Fruit fly (Drosophila melanogaster): ENCODE measurements around the gene msd1.

msd1 gene

DNA sequence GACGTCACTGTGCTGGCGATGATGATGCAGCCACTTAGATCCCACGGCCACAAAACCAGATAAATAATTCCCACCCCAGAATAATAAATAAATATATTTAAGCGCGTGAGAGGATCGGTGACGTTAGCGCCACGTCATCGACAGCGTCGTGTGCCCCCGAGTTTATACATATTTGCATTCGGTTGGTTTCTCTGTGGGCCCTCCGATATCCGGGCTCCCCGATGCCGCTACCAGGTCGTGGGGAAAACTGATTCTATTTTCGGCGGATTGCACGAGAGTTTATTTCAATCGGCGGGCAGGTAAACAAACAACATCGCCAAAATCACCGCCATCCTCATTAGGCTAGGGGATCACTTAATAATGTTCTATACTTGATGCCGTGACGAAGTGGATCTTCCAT is 22.7 kb downstream of the msd1 start:
- TF ChIP-seq psq (optimal IDR thresholded peaks at IDR 0.05), result no peak
- no peak for TF ChIP-seq ttk (optimal IDR thresholded peaks at IDR 0.05)
- TF ChIP-seq Myc (optimal IDR thresholded peaks at IDR 0.05), result no peak

DNA sequence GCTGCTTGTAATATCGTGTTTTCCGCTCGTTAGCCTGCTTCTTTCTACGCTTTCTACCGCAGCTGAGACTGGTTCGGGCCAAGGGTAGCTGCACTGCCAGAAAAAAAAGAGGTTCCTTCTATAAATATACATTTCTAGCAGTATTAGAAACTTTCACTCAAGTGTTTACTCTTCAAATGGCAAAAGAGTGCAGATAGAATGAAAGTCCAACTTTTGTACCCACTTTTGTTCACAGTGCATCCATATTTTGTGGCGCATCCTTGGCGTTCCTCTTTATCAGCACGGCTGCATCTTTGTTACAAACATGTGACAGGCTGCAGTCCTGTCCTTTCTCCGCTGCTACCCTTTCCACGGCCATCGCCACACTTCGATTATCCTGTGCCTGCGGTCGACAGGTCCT is 26.8 kb downstream of the msd1 start:
- TF ChIP-seq Sin3A (optimal IDR thresholded peaks at IDR 0.05), result no peak
- TF ChIP-seq h (optimal IDR thresholded peaks at IDR 0.05), result no peak
- no peak for TF ChIP-seq ttk (optimal IDR thresholded peaks at IDR 0.05)

DNA sequence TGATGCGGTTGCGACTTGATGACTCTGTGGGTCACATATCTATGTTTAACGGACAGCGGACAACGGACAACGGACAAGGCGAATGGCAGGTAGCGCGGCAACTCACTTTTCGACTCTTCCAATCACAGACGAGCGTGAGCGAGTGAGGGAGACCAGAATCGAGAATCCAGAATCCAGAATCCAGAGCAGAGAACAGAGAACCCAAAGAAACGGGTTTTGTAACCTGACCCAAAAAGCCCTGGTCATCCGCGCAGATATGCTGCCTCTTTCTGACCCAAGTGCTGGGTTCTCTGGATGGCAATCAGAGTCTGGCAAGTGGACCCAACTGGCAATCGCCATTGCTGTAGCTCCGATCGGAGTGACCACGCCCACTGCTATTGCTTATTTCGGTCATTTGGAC is 32.8 kb downstream of the msd1 start:
- TF ChIP-seq psq (optimal IDR thresholded peaks at IDR 0.05) (no peak), h (optimal IDR thresholded peaks at IDR 0.05) (no peak), insv (optimal IDR thresholded peaks at IDR 0.05) (no peak), ttk (optimal IDR thresholded peaks at IDR 0.05) (no peak), Myc (optimal IDR thresholded peaks at IDR 0.05) (no peak), Sin3A (optimal IDR thresholded peaks at IDR 0.05) (no peak)

DNA sequence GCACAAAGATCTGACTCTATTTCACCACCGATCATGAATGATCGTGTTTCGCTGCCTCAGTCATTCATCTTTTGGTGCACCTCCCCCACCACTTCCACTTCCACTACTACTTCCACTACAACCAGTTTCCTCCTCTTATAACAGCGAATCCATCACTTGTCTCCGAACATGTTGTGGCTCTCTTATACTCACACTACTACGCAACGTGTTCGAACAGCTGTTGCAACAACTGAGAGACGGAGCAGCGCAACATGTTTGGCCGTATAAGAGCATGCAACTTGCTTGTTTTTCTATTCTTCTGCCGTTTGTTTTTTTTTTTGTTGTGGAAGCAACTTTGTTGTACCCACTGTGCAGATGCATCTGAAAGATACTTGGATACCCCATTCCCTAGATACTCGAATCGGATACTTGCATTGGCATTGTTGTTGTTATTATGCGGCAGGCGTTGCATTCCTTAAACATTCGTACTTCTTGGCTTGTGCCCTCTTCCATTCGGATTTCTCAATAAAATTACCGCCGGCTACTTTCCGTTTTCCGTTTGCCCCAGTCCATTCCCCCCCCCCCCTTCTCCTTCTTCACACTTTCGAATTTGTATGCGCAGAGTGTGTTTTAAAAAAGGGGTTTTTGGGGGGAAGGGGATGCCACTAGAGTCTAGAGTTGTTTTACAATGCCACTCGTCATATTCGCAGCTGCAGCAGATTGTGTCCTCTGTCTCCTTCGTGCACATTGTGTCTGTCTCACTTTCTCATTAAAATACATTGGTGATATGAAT is 35.5 kb downstream of the msd1 start:
- TF ChIP-seq h (optimal IDR thresholded peaks at IDR 0.05) (no peak), insv (optimal IDR thresholded peaks at IDR 0.05) (no peak), Myc (optimal IDR thresholded peaks at IDR 0.05) (no peak), ttk (optimal IDR thresholded peaks at IDR 0.05) (no peak), Sin3A (optimal IDR thresholded peaks at IDR 0.05) (no peak), psq (optimal IDR thresholded peaks at IDR 0.05) (no peak)

DNA sequence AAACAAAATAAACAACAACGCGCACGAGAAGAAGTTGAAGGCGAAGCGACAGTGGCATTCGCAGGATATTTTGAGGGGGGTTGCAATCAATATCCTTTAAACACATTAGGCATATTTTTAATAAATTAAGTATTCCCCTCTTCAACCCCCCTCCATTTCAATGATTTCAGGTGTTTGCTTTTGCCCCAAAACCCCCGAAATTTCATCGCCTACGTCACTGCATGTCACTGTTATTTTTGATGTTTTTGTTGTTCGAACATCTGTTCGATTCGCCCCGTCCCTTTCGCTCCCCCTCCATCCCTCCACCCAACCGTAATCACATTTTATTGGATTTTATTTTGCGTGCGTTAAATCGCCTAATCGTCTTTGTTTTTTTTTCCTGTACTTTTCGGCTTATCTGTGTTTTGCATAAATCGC is 36.7 kb downstream of the msd1 start:
- no peak for TF ChIP-seq insv (optimal IDR thresholded peaks at IDR 0.05)
- TF ChIP-seq Sin3A (optimal IDR thresholded peaks at IDR 0.05), result no peak
- TF ChIP-seq ttk (optimal IDR thresholded peaks at IDR 0.05), result no peak
- no peak for TF ChIP-seq psq (optimal IDR thresholded peaks at IDR 0.05)
- no peak for TF ChIP-seq Myc (optimal IDR thresholded peaks at IDR 0.05)

DNA sequence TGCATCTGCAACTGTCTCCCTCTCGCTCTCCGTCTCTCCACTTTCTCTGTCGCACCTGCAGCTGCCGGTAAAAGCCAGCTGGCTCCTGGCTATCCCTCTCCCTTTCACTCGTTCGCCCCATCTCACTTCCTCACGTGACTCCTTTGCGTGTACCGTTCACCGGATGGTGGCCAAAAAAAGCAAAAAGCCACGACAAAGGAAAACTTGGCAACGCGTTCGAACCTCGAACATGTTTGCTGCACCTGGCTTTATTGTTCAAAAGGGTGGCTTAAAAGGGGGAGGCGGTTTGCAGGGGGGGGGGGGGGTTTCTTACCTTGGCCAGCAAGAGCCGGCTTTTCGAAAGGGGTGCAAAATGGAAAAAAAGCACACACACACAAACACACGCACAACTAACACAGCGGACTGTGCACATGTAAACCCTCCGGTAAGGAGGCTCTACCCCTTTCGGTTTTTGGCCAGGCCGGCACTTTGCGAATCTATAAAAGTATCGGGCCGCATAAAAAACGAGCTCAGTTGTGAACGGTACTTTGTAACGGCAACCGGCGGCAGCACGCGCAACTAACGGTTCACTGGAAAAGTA is 38.6 kb downstream of the msd1 start, which contains the start of gene ru:
TSS of gene ru (plus strand) at position 530 of the 580 bp plus-strand sequence.
- TF ChIP-seq psq (optimal IDR thresholded peaks at IDR 0.05), result no peak
- no peak for TF ChIP-seq ttk (optimal IDR thresholded peaks at IDR 0.05)
- TF ChIP-seq h (optimal IDR thresholded peaks at IDR 0.05), result no peak
- no peak for TF ChIP-seq Sin3A (optimal IDR thresholded peaks at IDR 0.05)
- TF ChIP-seq Myc (optimal IDR thresholded peaks at IDR 0.05), result no peak
- no peak for TF ChIP-seq insv (optimal IDR thresholded peaks at IDR 0.05)

DNA sequence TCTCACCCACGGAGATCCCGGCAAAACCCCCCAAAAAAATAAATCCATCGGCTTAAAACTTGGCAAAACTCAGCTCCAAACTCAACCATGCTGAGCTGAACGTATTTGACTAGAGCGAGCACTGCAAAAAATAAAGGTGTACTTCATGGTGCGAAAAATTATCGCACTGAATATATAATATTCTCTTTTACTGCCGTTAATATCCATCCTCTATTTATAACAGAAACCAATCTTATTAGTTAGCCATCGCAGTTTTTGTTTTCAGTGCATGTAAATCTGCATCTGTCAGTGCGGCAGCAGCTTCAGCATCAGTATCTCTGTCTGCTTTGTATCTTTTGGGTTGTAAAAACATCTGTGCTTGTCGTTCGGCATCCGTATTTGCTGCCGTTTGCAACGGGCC is 39.4 kb downstream of the msd1 start:
- TF ChIP-seq psq (optimal IDR thresholded peaks at IDR 0.05), result no peak
- no peak for TF ChIP-seq ttk (optimal IDR thresholded peaks at IDR 0.05)
- no peak for TF ChIP-seq h (optimal IDR thresholded peaks at IDR 0.05)
- TF ChIP-seq Sin3A (optimal IDR thresholded peaks at IDR 0.05), result no peak
- no peak for TF ChIP-seq insv (optimal IDR thresholded peaks at IDR 0.05)
- no peak for TF ChIP-seq Myc (optimal IDR thresholded peaks at IDR 0.05)

DNA sequence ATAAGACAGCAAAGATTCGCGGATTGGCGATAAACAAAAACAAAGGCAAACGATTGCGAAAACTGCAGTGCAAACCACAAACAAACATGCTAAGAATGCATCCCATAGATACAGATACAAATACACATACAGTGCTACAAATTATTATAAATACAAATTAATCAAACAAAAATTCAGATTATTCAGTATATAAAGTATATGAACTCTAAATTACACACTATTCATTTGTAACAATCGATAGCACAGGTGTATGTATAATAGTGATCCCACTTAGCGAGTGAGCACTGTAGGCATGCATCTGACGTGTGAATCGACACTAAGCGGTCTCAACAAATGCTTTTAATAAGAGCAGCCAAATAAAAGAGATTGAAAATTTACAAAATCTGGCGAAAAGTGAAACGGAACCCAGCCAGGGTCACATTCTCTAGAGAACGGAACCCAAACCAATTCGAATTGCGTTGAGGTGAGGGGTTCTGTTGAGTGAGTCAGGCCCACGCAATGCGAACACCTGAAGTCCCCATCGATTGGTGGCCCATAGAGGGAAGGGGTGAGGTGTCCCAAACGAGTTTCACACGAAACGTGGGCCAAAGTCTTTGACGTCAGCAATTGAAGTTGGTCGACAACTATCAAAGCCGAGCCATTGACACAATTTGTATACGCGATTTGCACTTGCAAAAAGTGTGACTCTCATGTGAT is 43.0 kb downstream of the msd1 start:
- TF ChIP-seq h (optimal IDR thresholded peaks at IDR 0.05), result no peak
- no peak for TF ChIP-seq Myc (optimal IDR thresholded peaks at IDR 0.05)
- no peak for TF ChIP-seq insv (optimal IDR thresholded peaks at IDR 0.05)
- no peak for TF ChIP-seq psq (optimal IDR thresholded peaks at IDR 0.05)
- TF ChIP-seq Sin3A (optimal IDR thresholded peaks at IDR 0.05), result no peak
- no peak for TF ChIP-seq ttk (optimal IDR thresholded peaks at IDR 0.05)

DNA sequence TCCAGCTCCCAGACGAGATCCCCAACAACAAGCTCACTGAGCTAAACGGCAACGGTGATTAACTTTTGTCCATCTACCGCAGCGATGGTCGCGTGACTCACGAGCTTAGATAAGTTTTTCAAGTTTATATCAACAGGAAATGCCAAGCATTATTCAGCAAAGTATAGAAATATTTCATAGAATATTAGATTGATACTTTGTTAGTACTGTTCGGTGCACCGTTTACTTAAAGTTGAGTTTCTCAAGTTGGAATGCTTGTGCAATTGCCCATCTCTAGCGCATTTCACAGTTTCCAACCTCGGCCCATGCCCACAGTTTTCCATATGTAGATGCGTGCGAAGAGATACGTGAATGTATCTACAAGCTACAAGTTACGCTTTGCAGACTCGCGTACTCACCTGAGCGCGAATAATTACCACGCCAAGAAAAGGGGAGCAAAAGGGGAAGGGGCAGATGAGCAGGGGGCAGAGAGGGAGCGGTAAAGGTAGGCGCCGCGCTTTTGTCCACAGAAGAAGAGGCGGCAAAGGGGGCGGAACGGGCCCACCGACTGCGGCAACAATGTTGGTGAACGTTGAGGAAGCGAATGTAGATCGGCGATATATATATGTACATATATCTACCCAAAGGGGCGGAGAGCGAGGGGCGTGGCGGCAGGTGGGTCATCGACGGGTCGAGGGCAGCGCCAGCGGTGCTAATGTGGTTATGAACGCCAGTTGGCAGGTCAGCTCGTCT is 44.6 kb downstream of the msd1 start:
- no peak for TF ChIP-seq Myc (optimal IDR thresholded peaks at IDR 0.05)
- no peak for TF ChIP-seq ttk (optimal IDR thresholded peaks at IDR 0.05)
- no peak for TF ChIP-seq insv (optimal IDR thresholded peaks at IDR 0.05)
- no peak for TF ChIP-seq h (optimal IDR thresholded peaks at IDR 0.05)
- TF ChIP-seq Sin3A (optimal IDR thresholded peaks at IDR 0.05), result no peak

DNA sequence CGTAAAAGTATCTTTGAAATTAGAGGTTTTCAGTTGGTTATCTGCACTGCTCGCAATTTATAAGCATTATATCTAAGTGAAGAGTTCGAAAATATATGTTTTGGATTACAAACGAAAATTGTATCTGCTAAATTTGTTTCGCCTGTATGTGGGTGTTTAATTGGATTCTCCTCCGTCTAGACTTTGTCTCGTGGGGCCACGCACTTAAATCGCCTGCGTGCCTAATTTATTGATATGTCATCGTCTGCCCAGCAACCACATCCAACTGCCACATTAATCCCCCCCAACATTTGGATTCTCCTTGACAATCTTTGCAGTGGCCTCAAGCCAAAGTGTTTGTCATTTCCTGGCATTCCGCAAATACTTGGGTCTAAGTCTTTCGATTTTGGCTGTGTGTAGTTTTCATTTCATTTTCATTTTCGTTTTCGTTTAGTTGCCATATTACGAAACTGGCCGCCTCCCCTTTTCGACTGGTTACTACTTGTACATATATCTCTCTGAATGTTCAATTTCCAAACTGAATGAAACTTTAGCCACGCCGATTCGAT is 46.6 kb downstream of the msd1 start:
- TF ChIP-seq h (optimal IDR thresholded peaks at IDR 0.05) (no peak), insv (optimal IDR thresholded peaks at IDR 0.05) (no peak), psq (optimal IDR thresholded peaks at IDR 0.05) (no peak), Myc (optimal IDR thresholded peaks at IDR 0.05) (no peak), ttk (optimal IDR thresholded peaks at IDR 0.05) (no peak), Sin3A (optimal IDR thresholded peaks at IDR 0.05) (no peak)

DNA sequence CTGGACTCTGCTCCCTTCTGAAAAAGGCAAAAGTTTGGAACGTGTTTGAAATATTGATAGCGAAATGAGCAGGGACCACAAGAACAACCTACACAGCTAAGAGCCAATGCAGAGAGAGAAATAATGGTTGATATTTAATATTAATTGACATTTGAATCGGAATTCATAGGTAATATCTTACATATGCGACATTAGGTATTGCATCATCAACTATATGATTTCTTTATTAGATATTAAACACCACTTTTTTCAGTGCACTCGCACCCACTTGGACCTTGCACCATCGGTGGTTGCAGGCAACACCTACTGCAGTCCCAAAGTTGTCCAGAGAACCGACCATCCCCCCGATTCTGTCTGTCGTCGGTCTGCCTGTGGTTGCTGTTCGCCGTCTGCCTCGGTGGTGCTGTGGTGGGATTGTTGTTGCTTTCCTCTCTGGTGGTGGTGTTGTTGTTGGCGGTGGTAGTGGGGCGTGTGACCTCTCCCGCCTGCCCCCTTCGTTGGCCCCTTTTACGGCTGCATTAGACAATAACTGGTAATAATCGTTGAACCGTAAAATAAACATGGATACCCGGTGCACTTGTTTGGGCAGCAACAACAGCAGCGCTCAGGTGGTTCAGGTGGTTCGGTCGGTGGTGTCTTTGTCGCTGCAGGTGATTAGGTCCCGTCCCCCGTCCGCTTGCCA is 47.5 kb downstream of the msd1 start:
- TF ChIP-seq ttk (optimal IDR thresholded peaks at IDR 0.05) (no peak), Sin3A (optimal IDR thresholded peaks at IDR 0.05) (no peak)

Measured in Kc167 (cell line).